Fruit fly (Drosophila melanogaster) whole organism, embryonic: Measurements from ENCODE around the gene mRpL13.
A peak's percentile ranks its signal among the peaks of the same experiment; 100 is the strongest.

Experiments
- B-H2 ChIP-seq: fragments of 200-800 bp; sonication (Bioruptor generic); optimal IDR thresholded peaks from 2 replicates; lab custom pipeline; 2018; ENCODE audit warnings: missing biosample characterization, mild to moderate bottlenecking, missing genetic modification characterization
- CG10147 ChIP-seq: fragments of 200-800 bp; sonication (Bioruptor generic); optimal IDR thresholded peaks from 2 replicates; lab custom pipeline; 2019; ENCODE audit warnings: missing biosample characterization, mild to moderate bottlenecking, missing genetic modification characterization, moderate library complexity
- CG10321 ChIP-seq: fragments of 200-800 bp; sonication (Bioruptor generic); IDR thresholded peaks from 2 replicates; pipeline ENCODE4 v1.3.6; 2022; ENCODE audit warnings: missing biosample characterization, missing genetic modification characterization
- CG12104 ChIP-seq: fragments of 200-800 bp; sonication (Bioruptor generic); optimal IDR thresholded peaks from 3 replicates; lab custom pipeline; 2016; ENCODE audit warnings: missing biosample characterization, missing genetic modification characterization
- CG13287 ChIP-seq: fragments of 200-800 bp; sonication (Bioruptor generic); IDR thresholded peaks from 2 replicates; pipeline ENCODE4 v1.3.6; 2022; ENCODE audit warnings: missing biosample characterization, missing genetic modification characterization; ENCODE audit not compliant: partially characterized antibody
- CG16863 ChIP-seq: fragments of 200-800 bp; sonication (Bioruptor generic); optimal IDR thresholded peaks from 3 replicates; lab custom pipeline; 2016; ENCODE audit warnings: missing biosample characterization, missing genetic modification characterization
- CG1832 ChIP-seq: fragments of 200-800 bp; sonication (Bioruptor generic); optimal IDR thresholded peaks from 2 replicates; lab custom pipeline; 2017; ENCODE audit warnings: missing biosample characterization, mild to moderate bottlenecking, missing genetic modification characterization, inconsistent platforms
- CG2712 ChIP-seq: fragments of 200-800 bp; optimal IDR thresholded peaks from 3 replicates; lab custom pipeline; 2019; ENCODE audit warnings: missing biosample characterization, mild to moderate bottlenecking, missing genetic modification characterization, moderate library complexity
- CG3995 ChIP-seq: fragments of 200-800 bp; sonication (Bioruptor generic); optimal IDR thresholded peaks from 3 replicates; lab custom pipeline; 2016; ENCODE audit warnings: missing biosample characterization, missing genetic modification characterization
- CG4424 ChIP-seq: fragments of 200-800 bp; sonication (Bioruptor generic); optimal IDR thresholded peaks from 3 replicates; lab custom pipeline; 2016; ENCODE audit warnings: missing biosample characterization, missing genetic modification characterization
- CG4617 ChIP-seq: fragments of 200-800 bp; sonication (Bioruptor generic); optimal IDR thresholded peaks from 3 replicates; lab custom pipeline; 2016; ENCODE audit warnings: missing biosample characterization, missing genetic modification characterization, borderline replicate concordance
- CG6765 ChIP-seq: fragments of 200-800 bp; sonication (Bioruptor generic); optimal IDR thresholded peaks from 3 replicates; lab custom pipeline; 2017; ENCODE audit warnings: missing biosample characterization, mild to moderate bottlenecking, missing genetic modification characterization
- CG7556 ChIP-seq: fragments of 200-800 bp; sonication (Bioruptor generic); optimal IDR thresholded peaks from 2 replicates; lab custom pipeline; 2017; ENCODE audit warnings: missing biosample characterization, mild to moderate bottlenecking, missing genetic modification characterization
- CG8765 ChIP-seq: fragments of 200-800 bp; sonication (Bioruptor generic); IDR thresholded peaks from 2 replicates; pipeline ENCODE4 v1.3.6; 2022; ENCODE audit warnings: missing biosample characterization, missing genetic modification characterization
- CTCF ChIP-seq: fragments of 200-800 bp; sonication (Bioruptor generic); optimal IDR thresholded peaks from 2 replicates; lab custom pipeline; 2017; ENCODE audit warnings: missing biosample characterization, mild to moderate bottlenecking, missing genetic modification characterization, moderate library complexity
- D ChIP-seq, 2 experiments: fragments of 200-800 bp in 1 of 2; fragments of >200 bp in 1 of 2; sonication (Bioruptor generic) in 1 of 2; optimal IDR thresholded peaks; 2 replicates in 1 of 2; 3 replicates in 1 of 2; lab custom pipeline; 2017; ENCODE audit warnings: mild to moderate bottlenecking in 1 of 2, missing biosample characterization in 1 of 2, missing genetic modification characterization in 1 of 2, missing genetic modification reagents in 1 of 2
- Dip3 ChIP-seq: fragments of 200-800 bp; sonication (Bioruptor generic); optimal IDR thresholded peaks from 3 replicates; lab custom pipeline; 2016; ENCODE audit warnings: missing biosample characterization, missing genetic modification characterization
- E2f1 ChIP-seq: fragments of 200-800 bp; sonication (Bioruptor generic); IDR thresholded peaks from 2 replicates; pipeline ENCODE4 v1.3.6; 2022; ENCODE audit warnings: missing biosample characterization, missing genetic modification characterization
- Fer3 ChIP-seq: fragments of 200-800 bp; sonication (Bioruptor generic); optimal IDR thresholded peaks from 2 replicates; lab custom pipeline; 2018; ENCODE audit warnings: missing biosample characterization, mild to moderate bottlenecking, missing genetic modification characterization, moderate library complexity
- GATAe ChIP-seq: fragments of 200-800 bp; sonication (Bioruptor generic); conservative IDR thresholded peaks from 2 replicates; pipeline ENCODE4 v1.3.6; 2022; ENCODE audit warnings: missing biosample characterization, missing genetic modification characterization
- Gug ChIP-seq: fragments of 200-800 bp; sonication (Bioruptor generic); IDR thresholded peaks from 4 replicates; pipeline ENCODE4 v1.3.6; 2022; ENCODE audit warnings: missing biosample characterization, missing genetic modification characterization
- H2.0 ChIP-seq: fragments of 200-800 bp; sonication (Bioruptor generic); IDR thresholded peaks from 2 replicates; pipeline ENCODE4 v1.3.6; 2022; ENCODE audit warnings: missing biosample characterization, missing genetic modification characterization
- HLH3B ChIP-seq: fragments of 200-800 bp; sonication (Bioruptor generic); IDR thresholded peaks from 2 replicates; pipeline ENCODE4 v1.3.6; 2022; ENCODE audit warnings: missing biosample characterization, missing genetic modification characterization
- HLHmδ ChIP-seq: fragments of 200-800 bp; sonication (Bioruptor generic); optimal IDR thresholded peaks from 2 replicates; lab custom pipeline; 2018; ENCODE audit warnings: missing biosample characterization, mild to moderate bottlenecking, missing genetic modification characterization, moderate library complexity
- HmgZ ChIP-seq: fragments of 200-800 bp; sonication (Bioruptor generic); optimal IDR thresholded peaks from 2 replicates; lab custom pipeline; 2018; ENCODE audit warnings: missing biosample characterization, mild to moderate bottlenecking, missing genetic modification characterization
- Hr39 ChIP-seq: fragments of >200 bp; optimal IDR thresholded peaks from 2 replicates; lab custom pipeline; 2017
- Jarid2 ChIP-seq: fragments of 200-800 bp; sonication (Bioruptor generic); optimal IDR thresholded peaks from 3 replicates; lab custom pipeline; 2017; ENCODE audit warnings: mild to moderate bottlenecking, missing biosample characterization, missing genetic modification reagents, missing genetic modification characterization
- Med ChIP-seq: fragments of 200-800 bp; sonication (Bioruptor generic); peaks from one replicate; lab custom pipeline; 2016; ENCODE audit warnings: missing biosample characterization, missing genetic modification characterization, mild to moderate bottlenecking, inconsistent platforms, moderate library complexity
- Mes4 ChIP-seq: fragments of 200-800 bp; sonication (Bioruptor generic); optimal IDR thresholded peaks from 2 replicates; lab custom pipeline; 2016; ENCODE audit warnings: missing biosample characterization, missing genetic modification characterization
- NC2β ChIP-seq: fragments of 200-800 bp; sonication (Bioruptor generic); optimal IDR thresholded peaks from 2 replicates; lab custom pipeline; 2016; ENCODE audit warnings: missing biosample characterization, missing genetic modification characterization
- Poxn ChIP-seq: fragments of 200-800 bp; sonication (Bioruptor generic); IDR thresholded peaks from 2 replicates; pipeline ENCODE4 v1.3.6; 2022; ENCODE audit warnings: missing biosample characterization, missing genetic modification characterization
- Sox102F ChIP-seq: fragments of 200-800 bp; sonication (Bioruptor generic); optimal IDR thresholded peaks from 2 replicates; lab custom pipeline; 2018; ENCODE audit warnings: missing biosample characterization, mild to moderate bottlenecking, missing genetic modification characterization, moderate library complexity
- Ssrp ChIP-seq: fragments of 200-800 bp; sonication (Bioruptor generic); optimal IDR thresholded peaks from 2 replicates; lab custom pipeline; 2018; ENCODE audit warnings: missing biosample characterization, mild to moderate bottlenecking, missing genetic modification characterization, moderate library complexity
- Trl ChIP-seq, 3 experiments: fragments of >200 bp in 2 of 3; fragments of 200-800 bp in 1 of 3; sonication (Bioruptor generic) in 1 of 3; optimal IDR thresholded peaks; 2 replicates in 1 of 3; 3 replicates in 2 of 3; lab custom pipeline; 2016 to 2017; ENCODE audit warnings: missing biosample characterization in 1 of 3, missing genetic modification characterization in 1 of 3
- ara ChIP-seq: fragments of 200-800 bp; sonication (Bioruptor generic); IDR thresholded peaks from 2 replicates; pipeline ENCODE4 v1.3.6; 2022; ENCODE audit warnings: missing biosample characterization, missing genetic modification characterization
- chif ChIP-seq, 2 experiments: fragments of 200-800 bp; sonication (Bioruptor generic); optimal IDR thresholded peaks; 3 replicates each; lab custom pipeline; 2016; ENCODE audit warnings: missing biosample characterization in 2 of 2, missing genetic modification characterization in 2 of 2
- disco-r ChIP-seq: fragments of 200-800 bp; sonication (Bioruptor generic); optimal IDR thresholded peaks from 2 replicates; lab custom pipeline; 2016; ENCODE audit warnings: missing biosample characterization, missing genetic modification characterization
- dmrt99B ChIP-seq: fragments of 200-800 bp; sonication (Bioruptor generic); optimal IDR thresholded peaks from 2 replicates; lab custom pipeline; 2018; ENCODE audit warnings: missing biosample characterization, mild to moderate bottlenecking, missing genetic modification characterization, moderate library complexity
- fd102C ChIP-seq: fragments of 200-800 bp; sonication (Bioruptor generic); optimal IDR thresholded peaks from 2 replicates; lab custom pipeline; 2018; ENCODE audit warnings: missing biosample characterization, mild to moderate bottlenecking, missing genetic modification characterization, moderate library complexity
- fd3F ChIP-seq: fragments of 200-800 bp; sonication (Bioruptor generic); optimal IDR thresholded peaks from 2 replicates; lab custom pipeline; 2018; ENCODE audit warnings: missing biosample characterization, mild to moderate bottlenecking, missing genetic modification characterization, moderate library complexity
- fu2 ChIP-seq: fragments of 200-800 bp; sonication (Bioruptor generic); optimal IDR thresholded peaks from 2 replicates; lab custom pipeline; 2016; ENCODE audit warnings: missing biosample characterization, missing genetic modification characterization
- hb ChIP-seq: fragments of 200-800 bp; sonication (Bioruptor generic); IDR thresholded peaks from 3 replicates; pipeline ENCODE4 v1.3.6; 2022; ENCODE audit warnings: missing biosample characterization, missing genetic modification characterization; ENCODE audit not compliant: partially characterized antibody
- jigr1 ChIP-seq: fragments of 200-800 bp; sonication (Bioruptor generic); IDR thresholded peaks from 3 replicates; pipeline ENCODE4 v1.3.6; 2022; ENCODE audit warnings: missing biosample characterization, missing genetic modification characterization
- kni ChIP-seq: fragments of 200-800 bp; sonication (Bioruptor generic); optimal IDR thresholded peaks from 3 replicates; lab custom pipeline; 2017; ENCODE audit warnings: mild to moderate bottlenecking, missing biosample characterization, missing genetic modification reagents, missing genetic modification characterization
- lola ChIP-seq, 3 experiments: fragments of >200 bp in 2 of 3; fragments of 200-800 bp in 1 of 3; sonication (Bioruptor generic) in 1 of 3; optimal IDR thresholded peaks; 2 replicates each; lab custom pipeline; 2017 to 2019; ENCODE audit warnings: missing biosample characterization in 3 of 3, missing genetic modification characterization in 3 of 3, mild to moderate bottlenecking in 1 of 3, moderate library complexity in 1 of 3
- maf-S ChIP-seq: fragments of 200-800 bp; sonication (Bioruptor generic); optimal IDR thresholded peaks from 2 replicates; lab custom pipeline; 2016; ENCODE audit warnings: missing biosample characterization, missing genetic modification characterization
- pnt ChIP-seq: fragments of 200-800 bp; sonication (Bioruptor generic); optimal IDR thresholded peaks from 3 replicates; lab custom pipeline; 2016; ENCODE audit warnings: missing biosample characterization, missing genetic modification characterization
- schlank ChIP-seq: fragments of 200-800 bp; sonication (Bioruptor generic); optimal IDR thresholded peaks from 2 replicates; lab custom pipeline; 2018; ENCODE audit warnings: missing biosample characterization, mild to moderate bottlenecking, missing genetic modification characterization
- slp2 ChIP-seq: fragments of 200-800 bp; sonication (Bioruptor generic); optimal IDR thresholded peaks from 2 replicates; lab custom pipeline; 2016; ENCODE audit warnings: missing biosample characterization, missing genetic modification characterization
- wek ChIP-seq: fragments of 200-800 bp; sonication (Bioruptor generic); optimal IDR thresholded peaks from 3 replicates; lab custom pipeline; 2018; ENCODE audit warnings: missing biosample characterization, mild to moderate bottlenecking, missing genetic modification characterization, moderate library complexity
- zfh1 ChIP-seq: fragments of 200-800 bp; sonication (Bioruptor generic); IDR thresholded peaks from 3 replicates; pipeline ENCODE4 v1.3.6; 2022; ENCODE audit warnings: missing biosample characterization, missing genetic modification characterization

Gene mRpL13

DNA sequence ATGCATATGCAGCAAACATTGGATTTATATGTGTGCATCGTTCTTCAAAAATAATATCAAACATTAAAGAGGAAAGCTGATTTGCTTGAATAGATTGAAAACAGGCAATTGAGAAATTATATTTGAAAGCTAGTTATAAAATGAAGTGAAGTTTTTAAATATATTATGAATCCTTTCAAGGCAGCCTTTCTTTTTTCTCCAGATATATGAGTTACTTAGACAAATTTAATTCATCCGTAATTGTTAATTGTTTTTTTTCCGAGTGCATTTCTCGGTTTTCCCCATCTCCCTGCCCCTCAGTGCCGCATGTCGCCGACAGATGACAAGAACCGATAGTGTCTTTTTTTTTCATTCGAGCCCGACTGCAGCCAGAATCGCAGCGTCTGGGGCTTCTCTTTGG lies 12.8 kb upstream of the mRpL13 start (continued):
- TF ChIP-seq Hr39 (no peak), Poxn (no peak), HLH3B (no peak), Jarid2 (GFP tag; lab: Kevin White, UChicago) (no peak), CG8765 (GFP tag; lab: Robert Waterston, UW) (no peak), Trl (optimal IDR thresholded peaks at IDR 0.05; lab: Kevin White, UChicago) (no peak), Trl (GFP tag; optimal IDR thresholded peaks at IDR 0.05; lab: Kevin White, UChicago) (no peak), NC2β (GFP tag; lab: Kevin White, UChicago) (no peak), hb (no peak), zfh1 (GFP tag; lab: Robert Waterston, UW) (no peak), Gug (GFP tag; lab: Robert Waterston, UW) (no peak), CG3995 (no peak), Sox102F (GFP tag; lab: Kevin White, UChicago) (no peak), CG10147 (GFP tag; lab: Kevin White, UChicago) (no peak), H2.0 (GFP tag; lab: Robert Waterston, UW) (no peak), CG16863 (GFP tag; lab: Kevin White, UChicago) (no peak), CG2712 (tag; lab: Kevin White, UChicago) (peak; percentile 13), wek (no peak), D (optimal IDR thresholded peaks at IDR 0.05; lab: Kevin White, UChicago) (no peak), D (GFP tag; optimal IDR thresholded peaks at IDR 0.05; lab: Kevin White, UChicago) (no peak), CTCF (GFP tag; lab: Kevin White, UChicago) (no peak), CG12104 (GFP tag; lab: Kevin White, UChicago) (no peak), Dip3 (GFP tag; lab: Kevin White, UChicago) (no peak), lola (GFP tag; optimal IDR thresholded peaks at IDR 0.05; lab: Kevin White, UChicago) (peak in 1 of 3 experiments; percentile 80), Med (GFP tag; lab: Kevin White, UChicago) (no peak), Ssrp (tag; lab: Kevin White, UChicago) (peak; percentile 51), CG1832 (no peak), HmgZ (tag; lab: Kevin White, UChicago) (no peak), HLHmδ (GFP tag; lab: Kevin White, UChicago) (no peak), fd3F (GFP tag; lab: Kevin White, UChicago) (no peak), E2f1 (GFP tag; lab: Robert Waterston, UW) (no peak), Mes4 (GFP tag; lab: Kevin White, UChicago) (no peak), pnt (GFP tag; lab: Kevin White, UChicago) (peak; percentile 6), CG4617 (GFP tag; lab: Kevin White, UChicago) (no peak), dmrt99B (no peak), maf-S (GFP tag; lab: Kevin White, UChicago) (no peak), schlank (tag; lab: Kevin White, UChicago) (no peak), CG4424 (GFP tag; lab: Kevin White, UChicago) (no peak), ara (no peak), kni (GFP tag; lab: Kevin White, UChicago) (no peak), B-H2 (GFP tag; lab: Kevin White, UChicago) (no peak), disco-r (GFP tag; lab: Kevin White, UChicago) (no peak), fd102C (no peak), CG13287 (GFP tag; lab: Robert Waterston, UW) (no peak), CG7556 (GFP tag; lab: Kevin White, UChicago) (peak; percentile 32), slp2 (GFP tag; lab: Kevin White, UChicago) (no peak), CG6765 (GFP tag; lab: Kevin White, UChicago) (no peak), GATAe (no peak), fu2 (GFP tag; lab: Kevin White, UChicago) (no peak), Fer3 (tag; lab: Kevin White, UChicago) (no peak), CG10321 (GFP tag; lab: Robert Waterston, UW) (no peak), jigr1 (GFP tag; lab: Robert Waterston, UW) (no peak), chif (GFP tag; optimal IDR thresholded peaks at IDR 0.05; lab: Kevin White, UChicago) (peak in 1 of 2 experiments; percentile 35)
